Worm (Caenorhabditis elegans) whole organism, early embryonic: ENCODE measurements around the gene C08G9.1.

Experiments
- B0310.2 ChIP-seq: sonication (generic microtip); optimal IDR thresholded peaks from 2 replicates; lab custom pipeline; 2016; ENCODE audit warnings: mild to moderate bottlenecking, missing genetic modification characterization, missing compliant biosample characterization
- F13C5.2 ChIP-seq: sonication (generic microtip); optimal IDR thresholded peaks from 2 replicates; lab custom pipeline; 2017; ENCODE audit warnings: mild to moderate bottlenecking, missing genetic modification characterization, inconsistent platforms, missing compliant biosample characterization
- aly-1 ChIP-seq: sonication (generic microtip); optimal IDR thresholded peaks from 2 replicates; lab custom pipeline; 2016; ENCODE audit warnings: missing genetic modification characterization, missing compliant biosample characterization
- ama-1 ChIP-seq: fragments of 150-350 bp; optimal IDR thresholded peaks from 2 replicates; lab custom pipeline; 2014
- ceh-36 ChIP-seq: sonication (generic microtip); optimal IDR thresholded peaks from 2 replicates; lab custom pipeline; 2016; ENCODE audit warnings: missing genetic modification characterization, inconsistent platforms, missing compliant biosample characterization
- ets-7 ChIP-seq: sonication (generic microtip); optimal IDR thresholded peaks from 2 replicates; lab custom pipeline; 2016; ENCODE audit warnings: missing genotype, missing genetic modification characterization, missing compliant biosample characterization
- flt-1 ChIP-seq: fragments of 200-800 bp; sonication (Bioruptor generic); IDR thresholded peaks from 2 replicates; pipeline ENCODE4 v1.3.6; 2022; ENCODE audit warnings: missing genetic modification characterization, missing compliant biosample characterization
- hmbx-1 ChIP-seq: sonication (generic microtip); optimal IDR thresholded peaks from 2 replicates; lab custom pipeline; 2016; ENCODE audit warnings: mild to moderate bottlenecking, missing genetic modification characterization, missing compliant biosample characterization
- hmg-4 ChIP-seq: fragments of 200-800 bp; sonication (Bioruptor generic); optimal IDR thresholded peaks from 2 replicates; lab custom pipeline; 2018; ENCODE audit warnings: mild to moderate bottlenecking, missing genetic modification characterization, missing compliant biosample characterization
- hnd-1 ChIP-seq: sonication (generic microtip); optimal IDR thresholded peaks from 2 replicates; lab custom pipeline; 2016; ENCODE audit warnings: missing genetic modification characterization, missing compliant biosample characterization
- sea-1 ChIP-seq: fragments of 200-800 bp; sonication (Bioruptor generic); conservative IDR thresholded peaks from 2 replicates; pipeline ENCODE4 v1.3.6; 2022; ENCODE audit warnings: missing genetic modification characterization, missing compliant biosample characterization
- tbx-37 ChIP-seq: fragments of 200-800 bp; sonication (Bioruptor generic); conservative IDR thresholded peaks from 2 replicates; pipeline ENCODE4 v1.3.6; 2022; ENCODE audit warnings: missing genetic modification reagents, missing genetic modification characterization, missing compliant biosample characterization

DNA sequence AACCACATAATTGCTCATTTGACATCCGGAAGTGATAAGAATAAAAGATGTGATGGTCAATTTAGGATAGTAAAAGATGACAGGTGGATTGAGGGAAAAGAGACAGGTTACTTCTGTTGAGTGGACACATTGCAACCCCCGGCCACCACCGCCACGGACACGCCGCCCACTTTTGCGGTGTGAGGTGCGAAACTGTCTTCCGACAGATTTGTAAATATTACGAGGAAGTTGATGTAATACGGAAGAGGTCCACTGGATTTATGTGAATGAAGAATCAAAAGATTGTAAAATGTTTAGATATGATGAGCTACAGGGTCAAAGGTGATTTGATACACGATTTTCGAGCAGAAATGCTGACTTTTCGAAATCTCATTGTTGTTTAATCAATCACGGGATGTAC lies 14.3 kb downstream of the C08G9.1 start, which contains the start of gene C08G9.2:
- no peak for TF ChIP-seq hmg-4
- no peak for TF ChIP-seq aly-1
- TF ChIP-seq B0310.2 (tag; lab: Kevin White, UChicago): no peak
- no peak for TF ChIP-seq ama-1 (lab: Kevin White, UChicago)
- no peak for TF ChIP-seq F13C5.2 (tag; lab: Kevin White, UChicago)
- no peak for TF ChIP-seq ceh-36
- TF ChIP-seq hnd-1 (tag; lab: Kevin White, UChicago): no peak
- TF ChIP-seq flt-1 (GFP tag; lab: Robert Waterston, UW): no peak
- no peak for TF ChIP-seq ets-7 (tag; lab: Kevin White, UChicago)
- TF ChIP-seq hmbx-1 (tag; lab: Kevin White, UChicago): no peak
- no peak for TF ChIP-seq sea-1 (GFP tag; lab: Robert Waterston, UW)
- no peak for TF ChIP-seq tbx-37 (GFP tag; lab: Robert Waterston, UW)
